Worm (Caenorhabditis elegans) whole organism, L3 larva: ENCODE results near the gene Y38C1AA.7.

Source experiments
- R02D3.7 ChIP-seq: fragments of 150-350 bp; optimal IDR thresholded peaks from 2 replicates; lab custom pipeline; 2014; ENCODE audit warnings: missing biosample characterization, missing genetic modification characterization
- ZK546.5 ChIP-seq: sonication (generic microtip); optimal IDR thresholded peaks from 2 replicates; lab custom pipeline; 2017; ENCODE audit warnings: missing biosample characterization, missing genetic modification characterization
- aly-2 ChIP-seq: fragments of 150-350 bp; optimal IDR thresholded peaks from 2 replicates; lab custom pipeline; 2014; ENCODE audit warnings: missing biosample characterization, missing genetic modification characterization
- ama-1 ChIP-seq: fragments of 150-350 bp; optimal IDR thresholded peaks from 2 replicates; lab custom pipeline; 2018
- ceh-16 ChIP-seq: sonication (generic microtip); optimal IDR thresholded peaks from 2 replicates; lab custom pipeline; 2017; ENCODE audit warnings: missing biosample characterization, missing genetic modification characterization
- ceh-28 ChIP-seq: fragments of 150-350 bp; optimal IDR thresholded peaks from 2 replicates; lab custom pipeline; 2014; ENCODE audit warnings: missing biosample characterization, missing genetic modification reagents, missing genetic modification characterization
- ceh-82 ChIP-seq: fragments of 150-350 bp; optimal IDR thresholded peaks from 2 replicates; lab custom pipeline; 2014; ENCODE audit warnings: missing biosample characterization, missing genetic modification characterization
- ceh-9 ChIP-seq: sonication (generic microtip); optimal IDR thresholded peaks from 2 replicates; lab custom pipeline; 2018; ENCODE audit warnings: missing biosample characterization, missing genetic modification characterization
- egl-27 ChIP-seq: sonication (generic microtip); optimal IDR thresholded peaks from 4 replicates; lab custom pipeline; 2017; ENCODE audit warnings: missing biosample characterization, missing genetic modification reagents, missing genetic modification characterization
- egl-5 ChIP-seq: fragments of 150-350 bp; optimal IDR thresholded peaks from 2 replicates; lab custom pipeline; 2017; ENCODE audit warnings: missing biosample characterization, missing genetic modification reagents, missing genetic modification characterization, inconsistent platforms
- elt-1 ChIP-seq: fragments of 150-350 bp; optimal IDR thresholded peaks from 2 replicates; lab custom pipeline; 2014; ENCODE audit warnings: missing biosample characterization, missing genetic modification characterization
- elt-3 ChIP-seq, 3 experiments: fragments of 150-350 bp in 1 of 3; sonication (generic microtip) in 2 of 3; optimal IDR thresholded peaks; 2 replicates in 2 of 3; 4 replicates in 1 of 3; lab custom pipeline; 2014 to 2017; ENCODE audit warnings: missing biosample characterization in 3 of 3, missing genetic modification characterization in 3 of 3
- eor-1 ChIP-seq, 2 experiments: fragments of 150-350 bp; optimal IDR thresholded peaks; 2 replicates each; lab custom pipeline; 2014 to 2018; ENCODE audit warnings: missing biosample characterization in 2 of 2, missing genetic modification characterization in 2 of 2
- fkh-10 ChIP-seq: sonication (generic microtip); optimal IDR thresholded peaks from 2 replicates; lab custom pipeline; 2017; ENCODE audit warnings: missing biosample characterization, missing genetic modification reagents, missing genetic modification characterization
- fkh-2 ChIP-seq: fragments of 150-350 bp; optimal IDR thresholded peaks from 2 replicates; lab custom pipeline; 2014; ENCODE audit warnings: missing biosample characterization, missing genetic modification reagents, missing genetic modification characterization
- fos-1 ChIP-seq: fragments of 150-350 bp; optimal IDR thresholded peaks from 2 replicates; lab custom pipeline; 2014; ENCODE audit warnings: missing biosample characterization, missing genetic modification characterization
- hmg-11 ChIP-seq: sonication (generic microtip); optimal IDR thresholded peaks from 2 replicates; lab custom pipeline; 2016; ENCODE audit warnings: missing genetic modification characterization, missing compliant biosample characterization
- jun-1 ChIP-seq: fragments of 150-350 bp; optimal IDR thresholded peaks from 2 replicates; lab custom pipeline; 2014; ENCODE audit warnings: missing biosample characterization, missing genetic modification reagents, missing genetic modification characterization
- lin-15B ChIP-seq: fragments of 150-350 bp; optimal IDR thresholded peaks from 2 replicates; lab custom pipeline; 2014; ENCODE audit warnings: missing biosample characterization, missing genetic modification characterization
- lsy-12 ChIP-seq: sonication (generic microtip); optimal IDR thresholded peaks from 2 replicates; lab custom pipeline; 2016; ENCODE audit warnings: mild to moderate bottlenecking, missing genetic modification characterization, missing compliant biosample characterization
- mdl-1 ChIP-seq: fragments of 150-350 bp; optimal IDR thresholded peaks from 2 replicates; lab custom pipeline; 2014; ENCODE audit warnings: missing biosample characterization, missing genetic modification characterization
- mml-1 ChIP-seq: fragments of 150-350 bp; sonication (generic microtip); optimal IDR thresholded peaks from 3 replicates; lab custom pipeline; 2014; ENCODE audit warnings: missing biosample characterization, missing genetic modification characterization
- nfya-1 ChIP-seq: sonication (generic microtip); optimal IDR thresholded peaks from 2 replicates; lab custom pipeline; 2017; ENCODE audit warnings: missing genetic modification characterization, mild to moderate bottlenecking, missing compliant biosample characterization, antibody characterized with exemption, moderate library complexity; ENCODE audit not compliant: insufficient read depth
- nhr-12 ChIP-seq: fragments of 150-350 bp; optimal IDR thresholded peaks from 2 replicates; lab custom pipeline; 2014; ENCODE audit warnings: missing biosample characterization, missing genetic modification characterization
- nhr-23 ChIP-seq: fragments of 150-350 bp; optimal IDR thresholded peaks from 2 replicates; lab custom pipeline; 2014; ENCODE audit warnings: missing biosample characterization, missing genetic modification reagents, missing genetic modification characterization
- nhr-25 ChIP-seq: sonication (generic microtip); optimal IDR thresholded peaks from 2 replicates; lab custom pipeline; 2017; ENCODE audit warnings: missing biosample characterization, missing genetic modification characterization
- nhr-28 ChIP-seq: fragments of 150-350 bp; optimal IDR thresholded peaks from 2 replicates; lab custom pipeline; 2014; ENCODE audit warnings: missing biosample characterization, missing genetic modification characterization
- nhr-43 ChIP-seq: sonication (generic microtip); optimal IDR thresholded peaks from 2 replicates; lab custom pipeline; 2016; ENCODE audit warnings: mild to moderate bottlenecking, missing genetic modification characterization, missing compliant biosample characterization; ENCODE audit not compliant: poor library complexity, severe bottlenecking
- nhr-67 ChIP-seq: fragments of 150-350 bp; optimal IDR thresholded peaks from 2 replicates; lab custom pipeline; 2014; ENCODE audit warnings: missing biosample characterization, missing genetic modification characterization
- nhr-76 ChIP-seq: fragments of 150-350 bp; sonication (generic microtip); optimal IDR thresholded peaks from 5 replicates; lab custom pipeline; 2014; ENCODE audit warnings: missing biosample characterization, missing genetic modification characterization
- nhr-77 ChIP-seq: fragments of 150-350 bp; optimal IDR thresholded peaks from 2 replicates; lab custom pipeline; 2014; ENCODE audit warnings: missing biosample characterization, missing genetic modification characterization
- pha-4 ChIP-seq: fragments of 150-350 bp; optimal IDR thresholded peaks from 2 replicates; lab custom pipeline; 2014; ENCODE audit warnings: missing biosample characterization, missing genetic modification reagents, missing genetic modification characterization
- pqm-1 ChIP-seq: fragments of 150-350 bp; optimal IDR thresholded peaks from 2 replicates; lab custom pipeline; 2017; ENCODE audit warnings: missing biosample characterization, missing genetic modification characterization, inconsistent platforms
- sea-2 ChIP-seq: fragments of 150-350 bp; sonication (generic microtip); optimal IDR thresholded peaks from 4 replicates; lab custom pipeline; 2014; ENCODE audit warnings: missing biosample characterization, missing genetic modification reagents, missing genetic modification characterization
- skn-1 ChIP-seq: fragments of 150-350 bp; optimal IDR thresholded peaks from 2 replicates; lab custom pipeline; 2014; ENCODE audit warnings: missing biosample characterization, missing genetic modification characterization
- snpc-4 ChIP-seq: fragments of 150-350 bp; optimal IDR thresholded peaks from 2 replicates; lab custom pipeline; 2014; ENCODE audit warnings: missing biosample characterization, missing genetic modification characterization
- unc-39 ChIP-seq: sonication (generic microtip); optimal IDR thresholded peaks from 4 replicates; lab custom pipeline; 2017; ENCODE audit warnings: missing biosample characterization, missing genetic modification characterization
- unc-62 ChIP-seq: fragments of 150-350 bp; sonication (generic microtip); optimal IDR thresholded peaks from 4 replicates; lab custom pipeline; 2014; ENCODE audit warnings: missing biosample characterization, missing genetic modification reagents, missing genetic modification characterization
- ztf-4 ChIP-seq: fragments of 150-350 bp; optimal IDR thresholded peaks from 2 replicates; lab custom pipeline; 2014; ENCODE audit warnings: missing biosample characterization, missing genetic modification characterization

Gene Y38C1AA.7

DNA sequence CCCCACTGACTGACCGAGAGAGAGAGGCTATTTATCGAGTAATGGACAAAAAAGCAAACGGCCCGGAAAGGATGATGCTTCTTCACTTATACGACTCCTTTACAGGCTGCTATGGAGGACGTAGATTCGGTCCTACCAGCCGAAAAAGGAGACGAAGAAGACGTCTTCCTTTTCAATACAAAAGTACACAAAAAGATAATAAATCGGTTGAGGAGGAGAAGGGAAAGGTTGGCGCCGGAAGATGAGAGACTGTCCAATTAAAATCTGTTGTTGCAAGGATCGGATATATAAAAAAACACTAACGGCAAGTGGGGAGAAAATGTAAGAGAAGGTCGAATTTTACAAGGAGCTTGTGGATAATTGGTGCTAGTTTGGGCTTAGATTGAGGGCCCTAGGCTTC, 10.0 kb upstream of the Y38C1AA.7 start:
- TF ChIP-seq ztf-4 (tag; lab: Kevin White, UChicago), result no peak
- no peak for TF ChIP-seq nhr-25 (tag; lab: Kevin White, UChicago)
- TF ChIP-seq egl-27 (tag; lab: Kevin White, UChicago), result no peak
- TF ChIP-seq aly-2 (tag; lab: Kevin White, UChicago), result no peak
- no peak for TF ChIP-seq unc-39 (tag; lab: Kevin White, UChicago)
- TF ChIP-seq ceh-28 (tag; lab: Kevin White, UChicago), result no peak
- TF ChIP-seq ama-1 (lab: Kevin White, UChicago), result no peak
- no peak for TF ChIP-seq jun-1
- TF ChIP-seq mdl-1 (tag; lab: Kevin White, UChicago), result no peak
- no peak for TF ChIP-seq nfya-1 (tag; lab: Kevin White, UChicago)
- no peak for TF ChIP-seq eor-1 (tag; optimal IDR thresholded peaks at IDR 0.05; lab: Kevin White, UChicago)
- no peak for TF ChIP-seq mml-1 (tag; lab: Kevin White, UChicago)
- TF ChIP-seq unc-62 (GFP tag; lab: Kevin White, UChicago), result no peak
- no peak for TF ChIP-seq ceh-82 (tag; lab: Kevin White, UChicago)
- no peak for TF ChIP-seq fos-1
- no peak for TF ChIP-seq nhr-28
- no peak for TF ChIP-seq nhr-76 (tag; lab: Kevin White, UChicago)
- TF ChIP-seq elt-1 (tag; lab: Kevin White, UChicago), result no peak
- TF ChIP-seq nhr-77 (tag; lab: Kevin White, UChicago), result no peak

DNA sequence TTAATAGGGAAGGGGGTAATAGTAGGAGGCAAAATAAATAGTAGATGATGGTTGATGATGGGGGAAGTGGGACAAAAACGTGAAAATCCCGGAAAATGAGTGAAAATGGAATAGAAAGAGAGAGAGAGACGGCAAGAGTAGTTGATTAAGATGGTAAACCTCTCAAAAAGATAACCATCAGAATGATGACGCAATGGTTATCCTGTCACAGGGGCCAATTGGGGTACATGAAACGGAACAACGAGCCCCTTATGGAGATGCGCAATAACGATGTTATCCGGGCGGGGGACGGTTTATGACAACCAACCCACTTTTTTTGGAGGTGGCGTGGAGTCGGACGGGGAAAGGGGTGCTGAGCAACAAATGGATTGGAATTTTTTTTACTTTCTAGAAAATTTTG, 9.0 kb upstream of the Y38C1AA.7 start:
- TF ChIP-seq skn-1 (tag; lab: Kevin White, UChicago) (no peak), egl-5 (tag; lab: Kevin White, UChicago) (no peak), lsy-12 (tag; lab: Kevin White, UChicago) (no peak), nhr-67 (tag; lab: Kevin White, UChicago) (no peak), mdl-1 (tag; lab: Kevin White, UChicago) (no peak), hmg-11 (tag; lab: Kevin White, UChicago) (no peak), snpc-4 (tag; lab: Kevin White, UChicago) (no peak), egl-27 (tag; lab: Kevin White, UChicago) (no peak), jun-1 (no peak), fkh-10 (GFP tag; lab: Kevin White, UChicago) (no peak), pqm-1 (tag; lab: Kevin White, UChicago) (no peak), R02D3.7 (tag; lab: Kevin White, UChicago) (no peak), nhr-23 (tag; lab: Kevin White, UChicago) (no peak), ceh-82 (tag; lab: Kevin White, UChicago) (no peak), elt-1 (tag; lab: Kevin White, UChicago) (no peak), fkh-2 (tag; lab: Kevin White, UChicago) (no peak)

DNA sequence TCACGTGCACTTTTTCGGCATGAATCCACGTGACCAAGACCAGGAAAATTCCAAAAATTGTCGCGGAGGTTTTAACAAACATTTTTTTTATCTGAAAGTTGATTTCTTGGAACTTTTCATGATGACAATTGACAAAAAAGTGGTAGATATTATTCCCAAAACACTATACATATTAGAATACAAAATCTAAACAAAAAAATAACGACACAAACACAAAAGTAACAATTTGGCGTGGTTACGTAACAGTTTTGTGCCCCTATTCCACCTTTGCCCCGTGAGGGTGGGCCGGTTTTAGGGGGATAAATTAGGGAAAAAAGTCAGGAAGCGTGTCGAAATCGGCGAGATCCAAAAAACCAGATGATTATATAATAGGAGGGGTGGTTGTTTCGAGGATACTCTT, 953 bp upstream of the Y38C1AA.7 start, which contains the start of gene gegf-1:
Gene gegf-1, minus strand, starts transcription at position 101 of the 400 bp plus-strand sequence.
- TF ChIP-seq ZK546.5, result no peak
- no peak for TF ChIP-seq pha-4 (tag; lab: Kevin White, UChicago)
- TF ChIP-seq nhr-28, result no peak
- TF ChIP-seq skn-1 (tag; lab: Kevin White, UChicago), result no peak
- no peak for TF ChIP-seq aly-2 (tag; lab: Kevin White, UChicago)
- TF ChIP-seq elt-1 (tag; lab: Kevin White, UChicago), result no peak
- no peak for TF ChIP-seq ceh-16
- TF ChIP-seq sea-2 (GFP tag; lab: Kevin White, UChicago), result no peak
- TF ChIP-seq mdl-1 (tag; lab: Kevin White, UChicago), result no peak
- no peak for TF ChIP-seq lin-15B (tag; lab: Kevin White, UChicago)
- TF ChIP-seq ceh-9 (tag; lab: Kevin White, UChicago), result no peak
- TF ChIP-seq, all 47 proteins: peak for 0

DNA sequence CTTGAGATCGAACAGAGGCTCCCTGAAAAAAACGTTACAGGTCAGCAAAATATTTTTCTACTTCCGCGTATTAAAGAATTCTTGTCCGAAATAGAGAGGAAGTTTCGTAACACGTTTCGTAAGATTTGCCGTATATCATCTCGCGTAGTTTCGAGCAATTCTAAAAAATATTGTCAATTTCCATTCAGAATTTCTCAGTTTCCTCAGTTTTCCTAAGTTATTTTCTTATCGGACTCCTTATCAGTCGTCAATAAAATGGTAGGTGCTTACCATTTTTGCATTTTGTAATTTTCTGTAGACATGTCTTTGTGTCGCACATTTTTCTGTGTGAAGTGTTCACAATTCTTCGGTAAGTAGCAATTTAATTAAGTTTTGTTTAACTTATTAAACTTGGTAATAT, 1.1 kb downstream of the Y38C1AA.7 start, which contains the start of gene Y38C1AA.19:
Gene Y38C1AA.19, plus strand, starts transcription at position 301 of the 400 bp plus-strand sequence.
- no peak for TF ChIP-seq ceh-28 (tag; lab: Kevin White, UChicago)
- TF ChIP-seq lin-15B (tag; lab: Kevin White, UChicago), result no peak
- no peak for TF ChIP-seq mml-1 (tag; lab: Kevin White, UChicago)
- TF ChIP-seq lsy-12 (tag; lab: Kevin White, UChicago), result no peak
- TF ChIP-seq elt-3 (tag; optimal IDR thresholded peaks at IDR 0.05; lab: Kevin White, UChicago), result no peak
- TF ChIP-seq nhr-12, result no peak
- no peak for TF ChIP-seq eor-1 (tag; optimal IDR thresholded peaks at IDR 0.05; lab: Kevin White, UChicago)
- no peak for TF ChIP-seq nhr-25 (tag; lab: Kevin White, UChicago)
- TF ChIP-seq nhr-43 (tag; lab: Kevin White, UChicago), result no peak
- no peak for TF ChIP-seq nhr-23 (tag; lab: Kevin White, UChicago)
- no peak for TF ChIP-seq unc-39 (tag; lab: Kevin White, UChicago)
- no peak for TF ChIP-seq fos-1
